Fruit fly (Drosophila melanogaster) whole organism, embryonic: ENCODE measurements around the gene CG13250.

ENCODE experiments used
- CG10462 ChIP-seq: fragments of 200-800 bp; sonication (Bioruptor generic); optimal IDR thresholded peaks from 2 replicates; lab custom pipeline; 2016; ENCODE audit warnings: missing biosample characterization, missing genetic modification characterization
- CG11560 ChIP-seq: fragments of 200-800 bp; sonication (Bioruptor generic); IDR thresholded peaks from 3 replicates; pipeline ENCODE4 v1.3.6; 2022; ENCODE audit warnings: missing biosample characterization, missing genetic modification characterization
- CG12236 ChIP-seq: fragments of 200-800 bp; sonication (Bioruptor generic); optimal IDR thresholded peaks from 2 replicates; lab custom pipeline; 2016; ENCODE audit warnings: missing biosample characterization, missing genetic modification characterization
- CG12942 ChIP-seq: fragments of 200-800 bp; sonication (Bioruptor generic); optimal IDR thresholded peaks from 3 replicates; lab custom pipeline; 2016; ENCODE audit warnings: missing biosample characterization, missing genetic modification characterization
- CG13287 ChIP-seq: fragments of 200-800 bp; sonication (Bioruptor generic); IDR thresholded peaks from 2 replicates; pipeline ENCODE4 v1.3.6; 2022; ENCODE audit warnings: missing biosample characterization, missing genetic modification characterization; ENCODE audit not compliant: partially characterized antibody
- CG13424 ChIP-seq: fragments of 200-800 bp; sonication (Bioruptor generic); optimal IDR thresholded peaks from 2 replicates; lab custom pipeline; 2019; ENCODE audit warnings: missing biosample characterization, mild to moderate bottlenecking, missing genetic modification characterization, moderate library complexity
- CG14441 ChIP-seq: fragments of 200-800 bp; sonication (Bioruptor generic); IDR thresholded peaks from 2 replicates; pipeline ENCODE4 v1.3.6; 2022; ENCODE audit warnings: missing biosample characterization, missing genetic modification characterization
- CG15269 ChIP-seq: fragments of 200-800 bp; sonication (Bioruptor generic); optimal IDR thresholded peaks from 2 replicates; lab custom pipeline; 2018; ENCODE audit warnings: missing biosample characterization, mild to moderate bottlenecking, missing genetic modification characterization, moderate library complexity
- CG1832 ChIP-seq: fragments of 200-800 bp; sonication (Bioruptor generic); optimal IDR thresholded peaks from 2 replicates; lab custom pipeline; 2017; ENCODE audit warnings: missing biosample characterization, mild to moderate bottlenecking, missing genetic modification characterization, inconsistent platforms
- CG2199 ChIP-seq: fragments of 200-800 bp; sonication (Bioruptor generic); IDR thresholded peaks from 3 replicates; pipeline ENCODE4 v1.3.6; 2022; ENCODE audit warnings: missing biosample characterization, missing genetic modification characterization
- CG2889 ChIP-seq: fragments of 200-800 bp; sonication (Bioruptor generic); IDR thresholded peaks from 3 replicates; pipeline ENCODE4 v1.3.6; 2022; ENCODE audit warnings: missing biosample characterization, missing genetic modification characterization
- CG31224 ChIP-seq: fragments of 200-800 bp; sonication (Bioruptor generic); IDR thresholded peaks from 2 replicates; pipeline ENCODE4 v1.3.6; 2022; ENCODE audit warnings: missing biosample characterization, missing genetic modification characterization
- CG3163 ChIP-seq: fragments of 200-800 bp; sonication (Bioruptor generic); optimal IDR thresholded peaks from 3 replicates; lab custom pipeline; 2016; ENCODE audit warnings: missing biosample characterization, missing genetic modification characterization
- CG43689 ChIP-seq: fragments of 200-800 bp; sonication (Bioruptor generic); IDR thresholded peaks from 2 replicates; pipeline ENCODE4 v1.3.6; 2022; ENCODE audit warnings: missing biosample characterization, missing genetic modification characterization
- CG6854 ChIP-seq: fragments of 200-800 bp; sonication (Bioruptor generic); optimal IDR thresholded peaks from 3 replicates; lab custom pipeline; 2017; ENCODE audit warnings: missing biosample characterization, mild to moderate bottlenecking, missing genetic modification characterization
- CG8388 ChIP-seq: fragments of 200-800 bp; sonication (Bioruptor generic); optimal IDR thresholded peaks from 2 replicates; lab custom pipeline; 2019; ENCODE audit warnings: missing biosample characterization, mild to moderate bottlenecking, missing genetic modification characterization, moderate library complexity
- CG9817 ChIP-seq: fragments of 200-800 bp; sonication (Bioruptor generic); optimal IDR thresholded peaks from 2 replicates; lab custom pipeline; 2018; ENCODE audit warnings: missing biosample characterization, mild to moderate bottlenecking, missing genetic modification characterization, moderate library complexity
- Dip2 ChIP-seq: fragments of 200-800 bp; sonication (Bioruptor generic); IDR thresholded peaks from 2 replicates; pipeline ENCODE4 v1.3.6; 2022; ENCODE audit warnings: missing biosample characterization, missing genetic modification characterization
- Doc2 ChIP-seq: fragments of 200-800 bp; sonication (Bioruptor generic); IDR thresholded peaks from 2 replicates; pipeline ENCODE4 v1.3.6; 2022; ENCODE audit warnings: missing biosample characterization, missing genetic modification characterization
- E2f2 ChIP-seq: fragments of 200-800 bp; sonication (Bioruptor generic); IDR thresholded peaks from 2 replicates; pipeline ENCODE4 v1.3.6; 2022; ENCODE audit warnings: missing biosample characterization, missing genetic modification characterization
- H15 ChIP-seq: fragments of 200-800 bp; sonication (Bioruptor generic); IDR thresholded peaks from 3 replicates; pipeline ENCODE4 v1.3.6; 2022; ENCODE audit warnings: missing biosample characterization, missing genetic modification characterization
- HHEX ChIP-seq: fragments of 200-800 bp; sonication (Bioruptor generic); optimal IDR thresholded peaks from 3 replicates; lab custom pipeline; 2017; ENCODE audit warnings: missing biosample characterization, mild to moderate bottlenecking, missing genetic modification characterization, missing genetic modification reagents
- MESR4 ChIP-seq: fragments of 200-800 bp; sonication (Bioruptor generic); optimal IDR thresholded peaks from 2 replicates; lab custom pipeline; 2018; ENCODE audit warnings: missing biosample characterization, mild to moderate bottlenecking, missing genetic modification characterization, moderate library complexity
- Mes4 ChIP-seq: fragments of 200-800 bp; sonication (Bioruptor generic); optimal IDR thresholded peaks from 2 replicates; lab custom pipeline; 2016; ENCODE audit warnings: missing biosample characterization, missing genetic modification characterization
- NC2α ChIP-seq: fragments of 200-800 bp; sonication (Bioruptor generic); optimal IDR thresholded peaks from 2 replicates; lab custom pipeline; 2016; ENCODE audit warnings: missing biosample characterization, missing genetic modification characterization
- NC2β ChIP-seq: fragments of 200-800 bp; sonication (Bioruptor generic); optimal IDR thresholded peaks from 2 replicates; lab custom pipeline; 2016; ENCODE audit warnings: missing biosample characterization, missing genetic modification characterization
- Optix ChIP-seq: fragments of 200-800 bp; sonication (Bioruptor generic); IDR thresholded peaks from 3 replicates; pipeline ENCODE4 v1.3.6; 2022; ENCODE audit warnings: missing biosample characterization, missing genetic modification characterization
- PHDP ChIP-seq: fragments of 200-800 bp; sonication (Bioruptor generic); optimal IDR thresholded peaks from 3 replicates; lab custom pipeline; 2018; ENCODE audit warnings: missing biosample characterization, mild to moderate bottlenecking, missing genetic modification characterization, moderate library complexity
- Poxn ChIP-seq: fragments of 200-800 bp; sonication (Bioruptor generic); IDR thresholded peaks from 2 replicates; pipeline ENCODE4 v1.3.6; 2022; ENCODE audit warnings: missing biosample characterization, missing genetic modification characterization
- Ptx1 ChIP-seq: fragments of 200-800 bp; sonication (Bioruptor generic); IDR thresholded peaks from 2 replicates; pipeline ENCODE4 v1.3.6; 2022; ENCODE audit warnings: missing biosample characterization, missing genetic modification characterization
- Ravus ChIP-seq: fragments of 200-800 bp; sonication (Bioruptor generic); IDR thresholded peaks from 2 replicates; pipeline ENCODE4 v1.3.6; 2022; ENCODE audit warnings: missing biosample characterization, missing genetic modification characterization
- Six4 ChIP-seq: fragments of 200-800 bp; sonication (Bioruptor generic); optimal IDR thresholded peaks from 2 replicates; lab custom pipeline; 2016; ENCODE audit warnings: missing biosample characterization, missing genetic modification characterization
- Sox100B ChIP-seq: fragments of 200-800 bp; sonication (Bioruptor generic); optimal IDR thresholded peaks from 3 replicates; lab custom pipeline; 2018; ENCODE audit warnings: missing biosample characterization, mild to moderate bottlenecking, missing genetic modification characterization
- ac ChIP-seq: fragments of 200-800 bp; sonication (Bioruptor generic); optimal IDR thresholded peaks from 3 replicates; lab custom pipeline; 2017; ENCODE audit warnings: missing biosample characterization, mild to moderate bottlenecking, missing genetic modification characterization
- chn ChIP-seq: fragments of 200-800 bp; sonication (Bioruptor generic); optimal IDR thresholded peaks from 2 replicates; lab custom pipeline; 2016; ENCODE audit warnings: missing biosample characterization, missing genetic modification characterization
- crc ChIP-seq: fragments of 200-800 bp; sonication (Bioruptor generic); optimal IDR thresholded peaks from 2 replicates; lab custom pipeline; 2016; ENCODE audit warnings: missing biosample characterization, missing genetic modification characterization
- ems ChIP-seq: fragments of 200-800 bp; sonication (Bioruptor generic); optimal IDR thresholded peaks from 3 replicates; lab custom pipeline; 2016; ENCODE audit warnings: missing biosample characterization, missing genetic modification characterization
- ewg ChIP-seq: fragments of 200-800 bp; sonication (Bioruptor generic); optimal IDR thresholded peaks from 3 replicates; lab custom pipeline; 2017; ENCODE audit warnings: mild to moderate bottlenecking, missing biosample characterization, missing genetic modification reagents, missing genetic modification characterization
- grn ChIP-seq: fragments of 200-800 bp; sonication (Bioruptor generic); optimal IDR thresholded peaks from 3 replicates; lab custom pipeline; 2017; ENCODE audit warnings: missing biosample characterization, missing genetic modification characterization
- ham ChIP-seq: fragments of 200-800 bp; sonication (Bioruptor generic); IDR thresholded peaks from 2 replicates; pipeline ENCODE4 v1.3.6; 2022; ENCODE audit warnings: missing biosample characterization, missing genetic modification characterization
- hb ChIP-seq: fragments of 200-800 bp; sonication (Bioruptor generic); IDR thresholded peaks from 3 replicates; pipeline ENCODE4 v1.3.6; 2022; ENCODE audit warnings: missing biosample characterization, missing genetic modification characterization; ENCODE audit not compliant: partially characterized antibody
- hbn ChIP-seq: fragments of 200-800 bp; sonication (Bioruptor generic); IDR thresholded peaks from 2 replicates; pipeline ENCODE4 v1.3.6; 2022; ENCODE audit warnings: missing biosample characterization, missing genetic modification characterization; ENCODE audit not compliant: partially characterized antibody
- inv ChIP-seq: fragments of 200-800 bp; sonication (Bioruptor generic); IDR thresholded peaks from 2 replicates; pipeline ENCODE4 v1.3.6; 2022; ENCODE audit warnings: missing biosample characterization, missing genetic modification characterization; ENCODE audit not compliant: partially characterized antibody
- kah ChIP-seq: fragments of 200-800 bp; sonication (Bioruptor generic); optimal IDR thresholded peaks from 2 replicates; lab custom pipeline; 2018; ENCODE audit warnings: missing biosample characterization, mild to moderate bottlenecking, missing genetic modification characterization
- lmd ChIP-seq: fragments of 200-800 bp; sonication (Bioruptor generic); IDR thresholded peaks from 2 replicates; pipeline ENCODE4 v1.3.6; 2022; ENCODE audit warnings: missing biosample characterization, missing genetic modification characterization
- nom ChIP-seq: fragments of 200-800 bp; sonication (Bioruptor generic); optimal IDR thresholded peaks from 2 replicates; lab custom pipeline; 2017; ENCODE audit warnings: missing biosample characterization, missing genetic modification characterization, mild to moderate bottlenecking, moderate library complexity, missing genetic modification reagents
- p53 ChIP-seq: fragments of 200-800 bp; sonication (Bioruptor generic); optimal IDR thresholded peaks from 2 replicates; lab custom pipeline; 2016; ENCODE audit warnings: missing biosample characterization, missing genetic modification characterization
- pzg ChIP-seq: fragments of 200-800 bp; sonication (Bioruptor generic); optimal IDR thresholded peaks from 3 replicates; lab custom pipeline; 2018; ENCODE audit warnings: missing biosample characterization, mild to moderate bottlenecking, missing genetic modification characterization, moderate library complexity
- sob ChIP-seq: fragments of 200-800 bp; sonication (Bioruptor generic); IDR thresholded peaks from 2 replicates; pipeline ENCODE4 v1.3.6; 2022; ENCODE audit warnings: missing biosample characterization, missing genetic modification characterization
- tio ChIP-seq: fragments of 200-800 bp; sonication (Bioruptor generic); optimal IDR thresholded peaks from 2 replicates; lab custom pipeline; 2017; ENCODE audit warnings: missing biosample characterization, missing genetic modification characterization, inconsistent platforms
- toy ChIP-seq: fragments of 200-800 bp; sonication (Bioruptor generic); IDR thresholded peaks from 2 replicates; pipeline ENCODE4 v1.3.6; 2022; ENCODE audit warnings: missing biosample characterization, missing genetic modification characterization
- vfl ChIP-seq: fragments of 200-800 bp; sonication (Bioruptor generic); optimal IDR thresholded peaks from 2 replicates; lab custom pipeline; 2016; ENCODE audit warnings: missing biosample characterization, missing genetic modification characterization
- zf30C ChIP-seq: fragments of 200-800 bp; sonication (Bioruptor generic); optimal IDR thresholded peaks from 3 replicates; lab custom pipeline; 2018; ENCODE audit warnings: missing biosample characterization, mild to moderate bottlenecking, missing genetic modification characterization

CG13250 gene

DNA sequence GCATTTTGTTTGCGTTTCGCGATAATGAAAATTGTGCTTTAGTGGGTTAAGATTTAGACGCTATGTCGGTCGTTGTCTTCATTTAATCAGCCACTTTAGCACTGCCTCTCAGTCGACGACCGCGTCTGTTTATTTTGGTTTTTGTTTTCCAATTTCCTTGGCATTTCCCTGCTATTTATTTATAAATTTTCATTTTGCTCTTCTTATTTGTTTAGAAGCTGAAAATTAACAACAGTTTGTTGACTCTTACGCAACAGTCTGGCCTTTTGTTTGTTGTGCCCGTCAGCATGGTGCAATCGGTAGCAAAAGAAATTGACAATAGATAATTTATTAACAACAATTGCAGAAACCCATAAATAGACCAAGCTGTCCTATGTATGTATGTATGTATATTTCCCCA, 26.0 kb upstream of the CG13250 start (continued):
- TF ChIP-seq CG10462 (GFP tag; lab: Kevin White, UChicago) (no peak), CG13287 (GFP tag; lab: Robert Waterston, UW) (no peak), CG12942 (no peak), CG12236 (GFP tag; lab: Kevin White, UChicago) (no peak), p53 (GFP tag; lab: Kevin White, UChicago) (no peak), CG14441 (GFP tag; lab: Robert Waterston, UW) (no peak), HHEX (GFP tag; lab: Kevin White, UChicago) (peak; percentile 18), chn (GFP tag; lab: Kevin White, UChicago) (no peak), CG1832 (GFP tag; lab: Kevin White, UChicago) (no peak), vfl (GFP tag; lab: Kevin White, UChicago) (no peak), grn (GFP tag; lab: Kevin White, UChicago) (no peak), E2f2 (no peak), CG15269 (tag; lab: Kevin White, UChicago) (no peak), CG2199 (GFP tag; lab: Robert Waterston, UW) (no peak), inv (GFP tag; lab: Robert Waterston, UW) (no peak), NC2α (GFP tag; lab: Kevin White, UChicago) (no peak), Poxn (no peak), tio (GFP tag; lab: Kevin White, UChicago) (no peak), pzg (GFP tag; lab: Kevin White, UChicago) (no peak), Dip2 (GFP tag; lab: Robert Waterston, UW) (no peak), kah (GFP tag; lab: Kevin White, UChicago) (no peak), CG31224 (GFP tag; lab: Robert Waterston, UW) (no peak), crc (GFP tag; lab: Kevin White, UChicago) (no peak), NC2β (GFP tag; lab: Kevin White, UChicago) (no peak), CG3163 (GFP tag; lab: Kevin White, UChicago) (no peak), MESR4 (no peak), sob (GFP tag; lab: Robert Waterston, UW) (no peak), hbn (no peak), Ptx1 (no peak), Sox100B (GFP tag; lab: Kevin White, UChicago) (no peak), toy (GFP tag; lab: Robert Waterston, UW) (no peak), ewg (GFP tag; lab: Kevin White, UChicago) (no peak), Doc2 (no peak), ems (no peak), Mes4 (no peak), CG13424 (tag; lab: Kevin White, UChicago) (no peak), Ravus (GFP tag; lab: Robert Waterston, UW) (no peak), zf30C (GFP tag; lab: Kevin White, UChicago) (no peak), hb (GFP tag; lab: Robert Waterston, UW) (no peak), ac (GFP tag; lab: Kevin White, UChicago) (no peak), H15 (GFP tag; lab: Robert Waterston, UW) (no peak), CG6854 (GFP tag; lab: Kevin White, UChicago) (no peak), ham (GFP tag; lab: Robert Waterston, UW) (no peak), CG11560 (tag; lab: Robert Waterston, UW) (no peak), PHDP (tag; lab: Kevin White, UChicago) (no peak), CG8388 (GFP tag; lab: Kevin White, UChicago) (no peak), CG43689 (no peak), lmd (GFP tag; lab: Robert Waterston, UW) (no peak), CG9817 (tag; lab: Kevin White, UChicago) (no peak), Optix (GFP tag; lab: Robert Waterston, UW) (no peak), CG2889 (GFP tag; lab: Robert Waterston, UW) (no peak), Six4 (no peak), nom (GFP tag; lab: Kevin White, UChicago) (no peak)
